Fruit fly (Drosophila melanogaster): ENCODE results near the gene CG2258.
A peak's percentile ranks its signal among the peaks of the same experiment; 100 is the strongest.

CG2258 gene

DNA sequence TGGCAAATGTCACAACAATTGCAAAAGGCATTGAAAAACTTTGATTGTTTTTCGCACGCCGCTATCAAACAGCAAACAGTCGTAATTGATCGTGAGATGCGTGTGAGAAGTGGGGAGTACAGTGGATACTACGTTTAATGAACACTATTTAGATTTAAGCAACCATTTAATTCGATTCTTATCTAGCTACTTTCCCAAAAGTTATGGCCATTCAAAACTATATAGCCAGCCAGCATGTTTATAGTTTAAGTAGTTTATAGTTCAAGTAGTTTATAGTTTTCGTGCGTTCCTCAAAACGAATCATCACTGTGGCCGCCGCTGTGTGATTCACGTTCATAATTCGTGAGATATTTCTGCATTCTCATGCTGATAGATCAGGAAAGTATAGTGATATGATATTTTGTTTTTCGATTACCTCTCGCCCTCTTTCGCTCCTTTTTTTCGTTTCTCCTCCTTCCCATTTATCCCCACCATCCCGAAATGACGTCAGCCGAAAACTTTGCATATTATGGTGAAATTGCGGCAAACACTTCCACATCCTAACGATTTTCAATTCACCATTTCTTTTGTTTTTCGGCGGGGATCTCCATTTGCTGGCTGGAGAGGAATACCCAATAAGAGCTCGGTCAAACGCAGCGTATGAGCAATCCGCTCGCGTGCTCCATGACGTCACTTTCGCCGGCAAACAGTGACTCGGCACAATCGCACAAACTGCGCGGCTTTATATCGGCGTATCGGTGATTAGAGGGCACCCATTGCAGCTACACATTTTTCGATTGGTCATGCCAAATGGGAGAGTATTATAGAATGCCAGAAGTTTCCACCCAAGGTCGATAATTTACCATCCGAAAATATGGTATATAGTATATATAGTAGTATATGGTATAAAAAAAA, 11.7 kb upstream of the CG2258 start (continued):
- no peak for TF ChIP-seq Nf-YA (GFP tag; IDR thresholded peaks at IDR 0.05)
- TF ChIP-seq gsb-n (tag; optimal IDR thresholded peaks at IDR 0.05), result no peak
- peak; percentile 43 for TF ChIP-seq CG15011 (GFP tag; optimal IDR thresholded peaks at IDR 0.05)
- TF ChIP-seq vvl (GFP tag; IDR thresholded peaks at IDR 0.05), result peak; percentile 56; the same call in 1 of the 2 replicates
- peak; percentile 43; the same call in 1 of the 3 replicates for TF ChIP-seq Aef1 (GFP tag; IDR thresholded peaks at IDR 0.05)
- no peak for TF ChIP-seq CG10431 (GFP tag; optimal IDR thresholded peaks at IDR 0.05)
- TF ChIP-seq CG14050 (GFP tag; IDR thresholded peaks at IDR 0.05), result peak; percentile 40; the same call in 1 of the 3 replicates
- no peak for TF ChIP-seq Tbp (GFP tag; optimal IDR thresholded peaks at IDR 0.05)
- peak; percentile 52 for TF ChIP-seq scrt (GFP tag; optimal IDR thresholded peaks at IDR 0.05)
- no peak for TF ChIP-seq CG4360 (GFP tag; IDR thresholded peaks at IDR 0.05)
- TF ChIP-seq aop (GFP tag; IDR thresholded peaks at IDR 0.05), result no peak
- no peak for TF ChIP-seq kay (GFP tag; optimal IDR thresholded peaks at IDR 0.05)
- no peak for TF ChIP-seq BEAF-32 (GFP tag; optimal IDR thresholded peaks at IDR 0.05)
- TF ChIP-seq hkb (optimal IDR thresholded peaks at IDR 0.05), result no peak
- peak; percentile 41; the same call in 1 of the 2 replicates for TF ChIP-seq hkb (GFP tag; IDR thresholded peaks at IDR 0.05)
- TF ChIP-seq ATbp (GFP tag; optimal IDR thresholded peaks at IDR 0.05), result no peak
- no peak for TF ChIP-seq Opbp (GFP tag; IDR thresholded peaks at IDR 0.05; ENCODE audit: partially characterized antibody)
- TF ChIP-seq E2f2 (GFP tag; IDR thresholded peaks at IDR 0.05), result peak; percentile 17; the same call in 1 of the 2 replicates
- TF ChIP-seq Dbx (GFP tag; IDR thresholded peaks at IDR 0.05), result peak; percentile 84
- TF ChIP-seq fd102C (GFP tag; optimal IDR thresholded peaks at IDR 0.05), result no peak
- no peak for TF ChIP-seq insv (GFP tag; optimal IDR thresholded peaks at IDR 0.05)
- no peak for TF ChIP-seq CG31365 (tag; optimal IDR thresholded peaks at IDR 0.05)
- TF ChIP-seq CG6813 (GFP tag; optimal IDR thresholded peaks at IDR 0.05), result peak; percentile 54
- peak; percentile 30; the same call in 1 of the 2 replicates for TF ChIP-seq H2.0 (GFP tag; IDR thresholded peaks at IDR 0.05)
- no peak for TF ChIP-seq CG33213 (GFP tag; optimal IDR thresholded peaks at IDR 0.05)
- TF ChIP-seq pho (GFP tag; optimal IDR thresholded peaks at IDR 0.05), result peak; percentile 62
- peak; percentile 62 for TF ChIP-seq CG31224 (GFP tag; IDR thresholded peaks at IDR 0.05)
- TF ChIP-seq knrl (GFP tag; IDR thresholded peaks at IDR 0.05; ENCODE audit: partially characterized antibody), result no peak
- TF ChIP-seq ranshi (GFP tag; IDR thresholded peaks at IDR 0.05), result peak; percentile 63
- no peak for TF ChIP-seq hth (optimal IDR thresholded peaks at IDR 0.05)
- peak; percentile 22 for TF ChIP-seq gro (GFP tag; optimal IDR thresholded peaks at IDR 0.05)
- peak; percentile 44 for TF ChIP-seq bcd (GFP tag; optimal IDR thresholded peaks at IDR 0.05)
- TF ChIP-seq tup (GFP tag; optimal IDR thresholded peaks at IDR 0.05), result peak; percentile 6
- no peak for TF ChIP-seq nom (GFP tag; optimal IDR thresholded peaks at IDR 0.05)
- no peak for TF ChIP-seq Hr39 (optimal IDR thresholded peaks at IDR 0.05)
- TF ChIP-seq Oli (tag; optimal IDR thresholded peaks at IDR 0.05), result peak; percentile 41
- no peak for TF ChIP-seq vnd (GFP tag; IDR thresholded peaks at IDR 0.05; ENCODE audit: partially characterized antibody)
- peak; percentile 11 for TF ChIP-seq D19A (tag; optimal IDR thresholded peaks at IDR 0.05)
- TF ChIP-seq peb (GFP tag; IDR thresholded peaks at IDR 0.05), result no peak
- peak; percentile 20 for TF ChIP-seq D19B (GFP tag; optimal IDR thresholded peaks at IDR 0.05)
- TF ChIP-seq gt (GFP tag; IDR thresholded peaks at IDR 0.05), result no peak
- peak; percentile 74 for TF ChIP-seq gem (tag; optimal IDR thresholded peaks at IDR 0.05)
- no peak for TF ChIP-seq pita (GFP tag; optimal IDR thresholded peaks at IDR 0.05)
- no peak for TF ChIP-seq bbx (GFP tag; IDR thresholded peaks at IDR 0.05; ENCODE audit: partially characterized antibody)
- peak; percentile 64 for TF ChIP-seq CG13296 (GFP tag; optimal IDR thresholded peaks at IDR 0.05)
- TF ChIP-seq CG12155 (GFP tag; optimal IDR thresholded peaks at IDR 0.05), result peak; percentile 63
- peak; percentile 1 for TF ChIP-seq CG8388 (GFP tag; optimal IDR thresholded peaks at IDR 0.05)
- TF ChIP-seq Neu2 (GFP tag; optimal IDR thresholded peaks at IDR 0.05; ENCODE audit: borderline replicate concordance), result no peak
- peak; percentile 23 for TF ChIP-seq Abd-B (GFP tag; optimal IDR thresholded peaks at IDR 0.05)

Data from whole organism, embryonic.